Fruit fly (Drosophila melanogaster) Kc167 (cell line): ENCODE measurements around the gene Tsen2.
A peak's percentile ranks its signal among the peaks of the same experiment; 100 is the strongest.

ENCODE experiments used
- Myc ChIP-seq: fragments of >200 bp; optimal IDR thresholded peaks from 2 replicates; lab custom pipeline; 2017; ENCODE audit warnings: missing external identifiers
- Sin3A ChIP-seq: fragments of >200 bp; optimal IDR thresholded peaks from 2 replicates; lab custom pipeline; 2018; ENCODE audit warnings: missing external identifiers
- h ChIP-seq: fragments of >200 bp; optimal IDR thresholded peaks from 3 replicates; lab custom pipeline; 2018; ENCODE audit warnings: missing external identifiers
- insv ChIP-seq: fragments of >200 bp; optimal IDR thresholded peaks from 3 replicates; lab custom pipeline; 2018; ENCODE audit warnings: missing external identifiers
- psq ChIP-seq: fragments of >200 bp; optimal IDR thresholded peaks from 2 replicates; lab custom pipeline; 2017; ENCODE audit warnings: missing external identifiers
- ttk ChIP-seq: sonication (Bioruptor generic); optimal IDR thresholded peaks from 2 replicates; lab custom pipeline; 2017; ENCODE audit warnings: missing external identifiers

Gene Tsen2

DNA sequence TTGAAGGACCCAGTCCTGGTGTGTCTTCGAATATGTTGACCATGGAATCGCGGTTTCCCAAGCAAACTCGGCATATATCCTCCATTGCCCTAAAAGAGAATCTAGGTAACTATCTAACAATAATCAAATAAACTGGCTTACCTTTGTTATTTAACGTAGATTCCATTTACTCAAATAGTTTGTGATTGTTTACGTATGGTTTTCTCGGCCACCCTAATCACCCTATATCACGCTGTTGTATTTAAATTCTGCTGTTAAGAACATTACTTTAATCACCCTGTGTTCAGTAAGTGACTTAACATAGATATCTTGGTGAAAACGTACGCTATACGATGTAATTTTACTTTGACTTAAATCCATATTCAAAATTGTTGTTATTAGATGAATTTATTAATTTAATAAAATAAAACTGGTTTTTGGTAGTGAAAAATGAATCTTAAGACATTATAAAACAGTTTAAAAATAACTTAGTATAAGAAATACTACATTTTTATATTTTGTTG is 26.5 kb upstream of the Tsen2 start:
- TF ChIP-seq psq (peak; percentile 46), Myc (lab: Kevin White, UChicago) (no peak)

DNA sequence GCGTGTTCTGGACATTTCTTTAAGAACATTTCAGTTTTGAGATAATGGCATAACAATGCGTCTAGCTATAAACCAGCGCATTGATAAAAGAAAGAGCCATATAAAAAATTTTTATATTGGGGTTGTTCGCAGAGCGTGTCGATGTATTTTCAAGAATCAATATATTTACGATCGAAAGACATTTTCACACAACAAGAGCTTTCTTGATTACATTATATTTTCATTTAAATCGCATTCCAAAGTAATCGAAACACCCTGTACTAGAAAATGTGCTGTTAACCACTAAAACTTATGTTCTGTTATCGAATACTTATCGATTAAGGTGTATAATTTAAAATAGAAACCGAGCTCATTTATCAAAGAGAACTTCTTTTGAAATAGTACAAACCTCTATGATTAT is 25.8 kb upstream of the Tsen2 start:
- TF ChIP-seq Sin3A (lab: Kevin White, UChicago) (no peak), Myc (lab: Kevin White, UChicago) (no peak), ttk (lab: Kevin White, UChicago) (no peak), insv (lab: Kevin White, UChicago) (no peak), h (lab: Kevin White, UChicago) (no peak), psq (peak; percentile 53)

- TF ChIP-seq h (lab: Kevin White, UChicago) (no peak), insv (lab: Kevin White, UChicago) (no peak), Myc (lab: Kevin White, UChicago) (no peak), ttk (lab: Kevin White, UChicago) (no peak), psq (no peak), Sin3A (lab: Kevin White, UChicago) (no peak)
These were observed 22.4 kb upstream of the Tsen2 start for dm6 chr2L:16706882-16707775.

DNA sequence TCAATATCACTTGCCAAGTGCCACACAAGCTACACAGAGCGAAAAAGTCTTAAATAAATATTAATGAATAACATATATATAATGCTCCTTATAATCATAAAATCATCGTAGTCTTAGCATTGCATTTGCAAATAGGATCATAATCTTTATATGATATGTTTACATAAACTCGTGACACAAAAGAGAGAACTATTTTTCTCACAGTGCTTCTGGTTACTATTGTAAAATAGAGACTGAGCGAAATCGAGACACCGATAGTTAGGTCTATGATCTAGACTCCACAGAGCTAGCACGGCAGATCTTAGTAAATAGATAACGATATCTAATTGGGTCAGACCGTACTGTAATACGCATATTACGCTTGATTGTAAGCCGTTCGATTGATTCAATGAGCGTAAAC is 19.9 kb upstream of the Tsen2 start:
- TF ChIP-seq h (lab: Kevin White, UChicago) (no peak), ttk (lab: Kevin White, UChicago) (no peak), Sin3A (lab: Kevin White, UChicago) (no peak), psq (no peak), Myc (lab: Kevin White, UChicago) (no peak), insv (lab: Kevin White, UChicago) (no peak)

DNA sequence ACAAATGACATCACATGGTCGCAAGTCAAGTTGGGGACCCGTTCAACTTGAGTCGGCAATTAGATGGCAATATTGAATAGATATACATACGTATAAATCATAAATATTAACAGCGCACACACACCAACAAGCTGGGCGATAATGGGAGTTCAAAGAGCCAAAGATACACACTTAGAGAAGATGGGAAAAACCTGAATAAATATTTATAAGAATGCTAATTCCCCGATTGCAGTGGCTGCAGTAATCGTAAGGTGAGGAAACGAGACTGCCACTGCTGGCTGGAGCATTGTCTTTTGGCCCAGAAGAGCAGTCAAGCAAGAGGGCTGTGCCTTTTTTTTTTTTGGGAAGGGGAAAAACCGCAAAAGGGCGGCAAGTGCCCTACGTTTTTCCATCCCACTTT is 19.3 kb upstream of the Tsen2 start:
- TF ChIP-seq Sin3A (lab: Kevin White, UChicago) (no peak), psq (no peak), insv (lab: Kevin White, UChicago) (no peak), h (lab: Kevin White, UChicago) (no peak), ttk (lab: Kevin White, UChicago) (no peak), Myc (lab: Kevin White, UChicago) (no peak)

DNA sequence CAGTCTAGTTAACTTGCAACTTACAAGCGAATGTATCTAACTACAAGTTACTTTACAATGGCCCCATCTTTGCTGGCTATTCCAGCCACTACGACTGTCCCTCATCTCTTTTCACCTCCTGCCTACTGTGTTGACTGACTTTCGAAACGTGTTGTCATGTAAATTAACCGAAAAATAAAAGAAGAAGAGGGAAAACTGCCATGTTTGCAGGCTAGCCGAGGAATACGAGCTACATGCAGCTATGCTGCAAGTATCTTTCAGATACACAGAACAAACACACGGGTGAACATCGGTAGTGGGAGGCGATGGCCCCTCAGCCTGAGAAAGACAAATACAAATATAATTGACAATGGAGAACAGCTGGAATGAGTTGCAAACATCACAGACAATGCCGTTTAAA is 18.9 kb upstream of the Tsen2 start:
- TF ChIP-seq Sin3A (lab: Kevin White, UChicago) (no peak), Myc (lab: Kevin White, UChicago) (no peak)

DNA sequence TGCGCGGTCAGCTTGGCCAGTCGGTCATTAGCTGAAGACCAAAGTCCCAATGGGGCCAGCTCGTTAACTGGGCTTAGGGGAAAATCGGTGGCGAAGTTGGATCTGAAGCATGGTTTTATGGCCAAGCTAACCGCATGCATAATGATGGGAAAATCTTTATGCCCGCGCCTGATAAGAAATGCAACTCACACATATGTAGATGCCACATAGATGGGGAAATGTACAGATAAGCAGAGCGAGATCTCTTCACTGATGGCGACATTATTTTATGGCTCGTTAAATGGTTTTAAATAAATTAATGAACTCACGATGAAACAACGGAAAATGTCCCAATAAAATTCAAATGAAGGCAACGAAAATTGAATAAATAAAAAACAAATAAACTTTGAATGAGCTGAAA is 17.7 kb upstream of the Tsen2 start:
- TF ChIP-seq Sin3A (lab: Kevin White, UChicago), result no peak
- TF ChIP-seq ttk (lab: Kevin White, UChicago), result no peak

- TF ChIP-seq psq, result no peak
- no peak for TF ChIP-seq Myc (lab: Kevin White, UChicago)
- TF ChIP-seq insv (lab: Kevin White, UChicago), result no peak
- TF ChIP-seq ttk (lab: Kevin White, UChicago), result no peak
- no peak for TF ChIP-seq h (lab: Kevin White, UChicago)
- no peak for TF ChIP-seq Sin3A (lab: Kevin White, UChicago)
These were observed 15.6 kb upstream of the Tsen2 start for dm6 chr2L:16713929-16714328.

DNA sequence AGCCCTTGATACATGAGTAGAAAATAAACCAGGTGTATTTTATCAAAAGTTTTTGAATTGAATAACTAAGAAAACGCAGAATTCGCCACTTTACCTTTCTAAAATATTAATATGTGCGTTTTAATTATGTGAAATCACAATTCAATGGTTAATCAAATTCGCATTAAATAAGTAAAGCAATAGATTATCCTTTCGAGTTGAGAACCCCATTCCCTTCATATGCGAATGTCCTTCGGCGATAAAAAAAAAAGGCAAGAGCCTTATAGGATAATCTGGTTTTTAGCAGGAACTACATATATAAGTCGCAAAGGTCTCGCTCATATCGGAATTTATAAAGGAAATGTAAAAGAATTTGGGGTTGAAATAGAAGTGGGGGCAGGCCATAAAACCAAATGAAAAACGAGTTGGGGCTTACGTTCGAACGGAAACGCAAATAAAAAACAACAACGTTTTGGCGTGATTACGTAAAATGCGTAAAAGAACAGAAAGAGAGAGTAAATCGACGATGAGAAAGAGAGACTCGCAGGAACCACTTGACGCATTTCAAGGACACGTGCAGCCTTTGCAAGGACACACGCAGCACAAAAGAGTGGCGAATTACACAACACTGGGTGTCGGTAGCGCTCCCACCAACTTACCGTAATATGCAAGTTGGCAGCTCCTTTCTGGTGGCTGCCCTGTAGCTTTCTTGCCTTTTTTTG is 14.3 kb upstream of the Tsen2 start:
- TF ChIP-seq Sin3A (lab: Kevin White, UChicago) (no peak), insv (lab: Kevin White, UChicago) (no peak), Myc (lab: Kevin White, UChicago) (no peak), ttk (lab: Kevin White, UChicago) (no peak), psq (no peak), h (lab: Kevin White, UChicago) (no peak)

- TF ChIP-seq insv (lab: Kevin White, UChicago) (no peak), Myc (lab: Kevin White, UChicago) (no peak), psq (no peak), Sin3A (lab: Kevin White, UChicago) (no peak), ttk (lab: Kevin White, UChicago) (no peak), h (lab: Kevin White, UChicago) (no peak)
These were observed 13.5 kb upstream of the Tsen2 start, which contains the start of the genes Cyt-c-d and CG31808 for dm6 chr2L:16715841-16716701. Cyt-c-d (plus strand) TSS chr2L:16715891. CG31808 (minus strand) TSS chr2L:16716195.

DNA sequence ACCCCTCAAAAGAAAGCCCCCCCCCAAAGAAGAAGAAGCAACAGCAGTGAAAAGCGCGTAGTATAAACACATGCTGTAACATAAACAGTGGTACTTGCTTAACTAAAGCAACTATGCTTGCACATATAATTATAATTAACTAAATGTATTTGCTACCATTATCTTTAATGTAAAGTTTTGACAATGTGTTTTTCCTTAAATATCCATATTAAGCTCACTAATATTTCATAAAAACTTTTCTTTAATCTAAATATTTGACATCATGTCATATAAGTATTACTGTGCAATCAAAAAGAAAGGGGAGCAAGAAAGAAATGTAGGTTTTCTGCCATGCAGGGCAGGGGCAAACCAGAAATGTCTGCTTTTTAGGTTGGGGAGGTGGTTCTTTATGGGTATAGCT is 12.8 kb upstream of the Tsen2 start:
- TF ChIP-seq psq, result no peak
- no peak for TF ChIP-seq h (lab: Kevin White, UChicago)
- no peak for TF ChIP-seq insv (lab: Kevin White, UChicago)
- TF ChIP-seq Myc (lab: Kevin White, UChicago), result no peak
- no peak for TF ChIP-seq Sin3A (lab: Kevin White, UChicago)
- TF ChIP-seq ttk (lab: Kevin White, UChicago), result no peak
